Fruit fly (Drosophila melanogaster): Measurements from ENCODE around the gene Cpr62Bb.
A peak's percentile ranks its signal among the peaks of the same experiment; 100 is the strongest.

Cpr62Bb gene

DNA sequence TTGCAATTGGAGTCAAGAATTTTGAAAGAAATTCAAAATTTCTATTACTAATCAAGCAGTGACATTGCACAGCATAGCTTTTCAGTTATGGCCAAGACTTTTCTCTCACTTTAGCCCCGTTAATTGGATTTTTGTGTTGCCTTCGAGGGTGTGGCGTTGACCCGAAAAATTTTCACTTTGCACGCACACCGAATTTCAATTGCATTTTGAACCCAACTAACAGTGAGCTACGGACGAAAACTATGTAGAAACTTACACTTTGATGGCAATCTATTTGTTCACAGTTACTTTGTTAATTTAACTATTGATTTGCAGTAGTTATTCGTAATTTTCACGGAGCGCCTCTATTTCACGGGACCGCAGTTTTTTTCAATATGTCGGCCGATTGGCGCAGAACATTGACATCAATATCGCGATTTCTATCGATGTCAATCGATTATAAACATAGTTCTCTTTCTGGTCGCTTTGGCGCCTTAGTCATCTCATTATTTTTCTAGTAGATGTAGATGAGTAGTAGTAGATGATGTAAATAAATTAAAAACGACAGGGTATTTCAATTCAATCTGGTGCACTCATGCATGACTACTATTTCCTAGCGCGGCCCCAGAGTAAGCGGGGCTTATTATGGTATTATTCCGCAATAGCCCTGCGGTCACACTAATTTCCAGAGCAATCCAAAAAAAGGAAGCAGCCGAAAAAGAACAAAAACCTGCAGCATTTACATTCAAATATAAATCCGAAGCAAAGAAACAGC, 39.8 kb downstream of the Cpr62Bb start, which contains the start of the genes alpha-Spec, dlt and Cdc37 (continued):
- TF ChIP-seq NC2α (GFP tag; optimal IDR thresholded peaks at IDR 0.05), result peak; percentile 8
- TF ChIP-seq CG11093 (GFP tag; IDR thresholded peaks at IDR 0.05), result no peak
- TF ChIP-seq ftz-f1 (GFP tag; optimal IDR thresholded peaks at IDR 0.05), result no peak
- TF ChIP-seq grau (tag; optimal IDR thresholded peaks at IDR 0.05), result peak; percentile 48
- peak; percentile 72 for TF ChIP-seq CG6254 (GFP tag; optimal IDR thresholded peaks at IDR 0.05)
- TF ChIP-seq Opbp (GFP tag; IDR thresholded peaks at IDR 0.05; ENCODE audit: partially characterized antibody), result peak; percentile 74
- TF ChIP-seq her (GFP tag; optimal IDR thresholded peaks at IDR 0.05), result peak; percentile 12
- TF ChIP-seq MTF-1 (GFP tag; optimal IDR thresholded peaks at IDR 0.05; ENCODE audit: borderline replicate concordance), result peak; percentile 15
- peak; percentile 92 for TF ChIP-seq trem (tag; optimal IDR thresholded peaks at IDR 0.05)
- no peak for TF ChIP-seq ro (GFP tag; IDR thresholded peaks at IDR 0.05)
- TF ChIP-seq pnt (GFP tag; optimal IDR thresholded peaks at IDR 0.05), result no peak
- TF ChIP-seq CG7556 (GFP tag; optimal IDR thresholded peaks at IDR 0.05), result no peak
- peak; percentile 22 for TF ChIP-seq CG8924 (tag; optimal IDR thresholded peaks at IDR 0.05)
- TF ChIP-seq seq (GFP tag; IDR thresholded peaks at IDR 0.05), result peak; percentile 51; the same call in 1 of the 2 replicates
- no peak for TF ChIP-seq Trl (optimal IDR thresholded peaks at IDR 0.05)
- TF ChIP-seq Trl (GFP tag; optimal IDR thresholded peaks at IDR 0.05), result no peak
- no peak for TF ChIP-seq Awh (GFP tag; IDR thresholded peaks at IDR 0.05)
- TF ChIP-seq CG15601 (tag; optimal IDR thresholded peaks at IDR 0.05), result peak; percentile 26
- no peak for TF ChIP-seq ham (GFP tag; IDR thresholded peaks at IDR 0.05)
- peak; percentile 54 for TF ChIP-seq nmo (GFP tag; optimal IDR thresholded peaks at IDR 0.05)
- TF ChIP-seq CG9727 (GFP tag; optimal IDR thresholded peaks at IDR 0.05), result peak; percentile 10
- TF ChIP-seq CG17829 (tag; optimal IDR thresholded peaks at IDR 0.05), result peak; percentile 70
- TF ChIP-seq CG10979 (tag; optimal IDR thresholded peaks at IDR 0.05), result peak; percentile 1
- TF ChIP-seq CG15011 (GFP tag; optimal IDR thresholded peaks at IDR 0.05), result no peak

DNA sequence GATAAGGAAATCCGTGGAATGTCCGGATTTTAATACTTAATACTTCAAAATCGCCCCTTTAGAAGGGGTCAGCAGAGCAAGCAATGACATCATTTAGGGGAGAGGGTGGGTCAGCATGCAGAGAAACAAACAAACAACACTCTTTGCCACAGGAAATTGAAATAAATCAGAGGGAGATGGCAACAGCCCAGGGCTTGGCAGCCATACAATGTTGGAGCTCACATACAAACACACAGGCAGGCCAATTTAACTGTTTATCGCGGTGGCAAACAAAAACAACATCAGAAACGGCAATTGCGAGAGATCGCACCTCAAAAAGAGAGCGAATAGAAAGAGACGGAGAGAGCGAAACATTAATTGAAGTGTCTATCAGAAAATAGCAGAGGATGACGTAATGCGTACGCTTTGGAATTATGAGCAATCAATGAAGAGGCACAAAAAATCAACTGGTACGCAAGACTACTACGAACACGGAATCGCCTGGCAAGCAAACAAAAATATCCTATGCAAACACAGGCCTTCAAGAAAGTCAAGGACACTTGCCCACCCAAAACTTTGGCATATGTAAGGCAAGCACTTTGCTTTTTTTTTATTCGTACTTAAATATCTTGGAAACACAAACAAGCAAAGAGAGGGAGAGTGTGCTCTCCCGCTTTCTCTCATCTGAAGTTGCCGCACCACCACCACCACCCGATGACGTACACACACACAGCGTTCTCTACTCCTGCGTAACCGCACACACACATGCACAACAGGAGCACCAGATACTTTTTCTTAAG, 40.6 kb downstream of the Cpr62Bb start:
- no peak for TF ChIP-seq CG7357 (GFP tag; IDR thresholded peaks at IDR 0.05)
- no peak for TF ChIP-seq CG31388 (GFP tag; optimal IDR thresholded peaks at IDR 0.05)
- TF ChIP-seq rib (GFP tag; IDR thresholded peaks at IDR 0.05), result peak; percentile 73; the same call in 1 of the 2 replicates
- TF ChIP-seq sqz (GFP tag; optimal IDR thresholded peaks at IDR 0.05), result peak; percentile 92
- TF ChIP-seq NC2β (GFP tag; optimal IDR thresholded peaks at IDR 0.05), result no peak
- no peak for TF ChIP-seq psq (GFP tag; optimal IDR thresholded peaks at IDR 0.05)
- TF ChIP-seq CG16813 (GFP tag; IDR thresholded peaks at IDR 0.05; ENCODE audit: partially characterized antibody), result no peak
- peak; percentile 56; the same call in 1 of the 2 replicates for TF ChIP-seq Rfx (GFP tag; IDR thresholded peaks at IDR 0.05)
- no peak for TF ChIP-seq klu (GFP tag; IDR thresholded peaks at IDR 0.05)
- TF ChIP-seq cad (GFP tag; optimal IDR thresholded peaks at IDR 0.05), result no peak
- TF ChIP-seq jigr1 (GFP tag; IDR thresholded peaks at IDR 0.05), result no peak
- TF ChIP-seq CG32767 (GFP tag; IDR thresholded peaks at IDR 0.05), result peak; percentile 11; the same call in 1 of the 2 replicates
- no peak for TF ChIP-seq z (GFP tag; IDR thresholded peaks at IDR 0.05)
- no peak for TF ChIP-seq gt (GFP tag; IDR thresholded peaks at IDR 0.05)
- TF ChIP-seq ranshi (GFP tag; IDR thresholded peaks at IDR 0.05), result peak; percentile 11; the same call in 1 of the 2 replicates
- TF ChIP-seq ci (GFP tag; IDR thresholded peaks at IDR 0.05), result peak; percentile 80
- peak; percentile 60 for TF ChIP-seq CG3838 (GFP tag; optimal IDR thresholded peaks at IDR 0.05)
- TF ChIP-seq hkb (optimal IDR thresholded peaks at IDR 0.05), result no peak
- peak; percentile 34; the same call in 1 of the 2 replicates for TF ChIP-seq hkb (GFP tag; IDR thresholded peaks at IDR 0.05)
- peak; percentile 27 for TF ChIP-seq ab (GFP tag; optimal IDR thresholded peaks at IDR 0.05)
- no peak for TF ChIP-seq ara (GFP tag; IDR thresholded peaks at IDR 0.05)
- TF ChIP-seq CG34224 (GFP tag; IDR thresholded peaks at IDR 0.05; ENCODE audit: partially characterized antibody), result no peak; the same call in 2 of the 3 replicates
- TF ChIP-seq ro (GFP tag; IDR thresholded peaks at IDR 0.05), result no peak
- TF ChIP-seq CG3407 (GFP tag; optimal IDR thresholded peaks at IDR 0.05), result no peak
- no peak for TF ChIP-seq Doc3 (GFP tag; IDR thresholded peaks at IDR 0.05; ENCODE audit: partially characterized antibody)
- no peak for TF ChIP-seq dan (GFP tag; IDR thresholded peaks at IDR 0.05)
- TF ChIP-seq Rx (GFP tag; IDR thresholded peaks at IDR 0.05), result no peak
